Worm (Caenorhabditis elegans) whole organism, L1 larva: ENCODE measurements around the gene lmtr-3.
A peak's percentile ranks its signal among the peaks of the same experiment; 100 is the strongest.

Experiments
- alr-1 ChIP-seq: fragments of 200-800 bp; sonication (Bioruptor generic); optimal IDR thresholded peaks from 2 replicates; lab custom pipeline; 2018; ENCODE audit warnings: borderline replicate concordance, mild to moderate bottlenecking, missing genetic modification characterization, missing compliant biosample characterization
- ceh-63 ChIP-seq: fragments of 200-800 bp; sonication (Bioruptor generic); optimal IDR thresholded peaks from 2 replicates; lab custom pipeline; 2018; ENCODE audit warnings: mild to moderate bottlenecking, missing genetic modification characterization, missing compliant biosample characterization
- ces-1 ChIP-seq: fragments of 150-350 bp; optimal IDR thresholded peaks from 2 replicates; lab custom pipeline; 2014; ENCODE audit warnings: missing biosample characterization, missing genetic modification reagents, missing genetic modification characterization
- efl-1 ChIP-seq, 4 experiments: fragments of 150-350 bp; optimal IDR thresholded peaks in 3 of 4; peaks in 1 of 4; 1 replicate in 1 of 4; 2 replicates in 3 of 4; lab custom pipeline; 2014; ENCODE audit warnings: missing biosample characterization in 2 of 4, missing genetic modification characterization in 2 of 4, missing genetic modification reagents in 2 of 4
- egl-27 ChIP-seq, 2 experiments: fragments of 150-350 bp in 1 of 2; sonication (generic microtip); optimal IDR thresholded peaks; 3 replicates each; lab custom pipeline; 2017 to 2018; ENCODE audit warnings: missing biosample characterization in 2 of 2, missing genetic modification characterization in 2 of 2, missing genetic modification reagents in 2 of 2
- elt-3 ChIP-seq, 6 experiments: fragments of 150-350 bp in 1 of 6; sonication (generic microtip); optimal IDR thresholded peaks; 2 replicates each; lab custom pipeline; 2017 to 2018; ENCODE audit warnings: missing biosample characterization in 6 of 6, missing genetic modification characterization in 6 of 6, inconsistent platforms in 1 of 6
- ets-5 ChIP-seq: fragments of 200-800 bp; sonication (Bioruptor generic); IDR thresholded peaks from 2 replicates; pipeline ENCODE4 v1.3.6; 2022; ENCODE audit warnings: missing genetic modification characterization, missing compliant biosample characterization
- fkh-10 ChIP-seq: sonication (generic microtip); optimal IDR thresholded peaks from 2 replicates; lab custom pipeline; 2017; ENCODE audit warnings: missing biosample characterization, missing genetic modification reagents, missing genetic modification characterization
- fkh-8 ChIP-seq: sonication (generic microtip); optimal IDR thresholded peaks from 2 replicates; lab custom pipeline; 2016; ENCODE audit warnings: mild to moderate bottlenecking, missing genetic modification characterization, missing compliant biosample characterization
- hlh-4 ChIP-seq: sonication (generic microtip); optimal IDR thresholded peaks from 2 replicates; lab custom pipeline; 2016; ENCODE audit warnings: mild to moderate bottlenecking, missing genetic modification characterization, missing compliant biosample characterization
- irx-1 ChIP-seq: sonication (generic microtip); optimal IDR thresholded peaks from 2 replicates; lab custom pipeline; 2016; ENCODE audit warnings: missing genetic modification characterization, missing compliant biosample characterization
- lin-13 ChIP-seq: fragments of 150-350 bp; optimal IDR thresholded peaks from 2 replicates; lab custom pipeline; 2014; ENCODE audit warnings: missing biosample characterization, missing genetic modification reagents, missing genetic modification characterization
- lin-15B ChIP-seq: fragments of 150-350 bp; sonication (generic microtip); optimal IDR thresholded peaks from 3 replicates; lab custom pipeline; 2014; ENCODE audit warnings: missing biosample characterization, missing genetic modification characterization
- mdl-1 ChIP-seq, 2 experiments: fragments of 150-350 bp; optimal IDR thresholded peaks; 2 replicates each; lab custom pipeline; 2014 to 2017; ENCODE audit warnings: missing biosample characterization in 2 of 2, missing genetic modification characterization in 2 of 2, inconsistent platforms in 1 of 2
- nhr-12 ChIP-seq: sonication (generic microtip); optimal IDR thresholded peaks from 2 replicates; lab custom pipeline; 2017; ENCODE audit warnings: missing biosample characterization, missing genetic modification characterization
- nhr-19 ChIP-seq: fragments of 200-800 bp; sonication (Bioruptor generic); conservative IDR thresholded peaks from 2 replicates; pipeline ENCODE4 v1.3.6; 2022; ENCODE audit warnings: missing genetic modification characterization, missing compliant biosample characterization
- nhr-20 ChIP-seq: sonication (generic microtip); optimal IDR thresholded peaks from 2 replicates; lab custom pipeline; 2016; ENCODE audit warnings: mild to moderate bottlenecking, missing genetic modification characterization, missing compliant biosample characterization
- nhr-237 ChIP-seq: fragments of 150-350 bp; optimal IDR thresholded peaks from 2 replicates; lab custom pipeline; 2014; ENCODE audit warnings: missing biosample characterization, missing genetic modification characterization
- nhr-76 ChIP-seq: sonication (generic microtip); optimal IDR thresholded peaks from 2 replicates; lab custom pipeline; 2017; ENCODE audit warnings: missing biosample characterization, missing genetic modification characterization
- nhr-77 ChIP-seq: fragments of 150-350 bp; optimal IDR thresholded peaks from 2 replicates; lab custom pipeline; 2014; ENCODE audit warnings: missing biosample characterization, missing genetic modification characterization
- nhr-84 ChIP-seq: sonication (generic microtip); optimal IDR thresholded peaks from 2 replicates; lab custom pipeline; 2017; ENCODE audit warnings: missing biosample characterization, missing genetic modification characterization
- nhr-85 ChIP-seq: sonication (generic microtip); peaks from one replicate; lab custom pipeline; 2016; ENCODE audit warnings: missing genetic modification characterization, inconsistent platforms, missing compliant biosample characterization
- nhr-90 ChIP-seq: sonication (generic microtip); optimal IDR thresholded peaks from 2 replicates; lab custom pipeline; 2016; ENCODE audit warnings: mild to moderate bottlenecking, missing genetic modification characterization, missing compliant biosample characterization; ENCODE audit not compliant: poor library complexity
- pax-3 ChIP-seq: fragments of 200-800 bp; sonication (Bioruptor generic); optimal IDR thresholded peaks from 2 replicates; lab custom pipeline; 2018; ENCODE audit warnings: mild to moderate bottlenecking, missing genetic modification characterization, moderate library complexity, missing compliant biosample characterization
- rnt-1 ChIP-seq: sonication (generic microtip); optimal IDR thresholded peaks from 2 replicates; lab custom pipeline; 2016; ENCODE audit warnings: mild to moderate bottlenecking, missing genetic modification characterization, moderate library complexity, missing compliant biosample characterization
- snu-23 ChIP-seq: sonication (generic microtip); optimal IDR thresholded peaks from 2 replicates; lab custom pipeline; 2016; ENCODE audit warnings: missing genetic modification characterization, missing compliant biosample characterization
- sox-4 ChIP-seq: sonication (generic microtip); optimal IDR thresholded peaks from 2 replicates; lab custom pipeline; 2016; ENCODE audit warnings: missing genetic modification characterization, missing compliant biosample characterization
- swsn-7 ChIP-seq: sonication (generic microtip); optimal IDR thresholded peaks from 2 replicates; lab custom pipeline; 2016; ENCODE audit warnings: missing genetic modification characterization, missing compliant biosample characterization
- unc-130 ChIP-seq: fragments of 150-350 bp; optimal IDR thresholded peaks from 2 replicates; lab custom pipeline; 2017; ENCODE audit warnings: missing biosample characterization, missing genetic modification characterization, inconsistent platforms
- unc-98 ChIP-seq: fragments of 200-800 bp; sonication (Bioruptor generic); IDR thresholded peaks from 2 replicates; pipeline ENCODE4 v1.3.6; 2022; ENCODE audit warnings: missing genetic modification characterization, missing compliant biosample characterization
- ztf-11 ChIP-seq, 2 experiments: sonication (generic microtip); optimal IDR thresholded peaks; 2 replicates each; lab custom pipeline; 2016 to 2017; ENCODE audit warnings: missing genetic modification characterization in 2 of 2, missing biosample characterization in 1 of 2, missing compliant biosample characterization in 1 of 2

Gene lmtr-3

DNA sequence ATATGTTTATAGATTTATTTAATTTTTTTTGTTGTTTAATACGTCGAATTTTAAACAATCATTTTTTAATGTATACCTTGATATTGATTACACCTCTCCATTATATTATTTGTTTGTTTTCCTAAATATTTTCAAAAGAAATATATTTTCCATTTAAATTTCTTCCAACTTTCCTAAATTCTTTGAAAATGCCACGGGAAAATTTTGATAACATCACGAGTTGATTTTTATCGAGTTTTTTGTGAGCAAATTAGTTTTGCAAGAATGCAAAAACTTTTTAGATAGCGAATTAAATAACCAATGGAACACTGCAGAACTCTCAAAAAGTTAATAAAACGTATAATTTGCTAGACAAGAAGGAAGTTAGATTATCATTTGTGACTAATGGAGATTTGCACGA is 34.0 kb downstream of the lmtr-3 start, which contains the start of gene srg-42:
srg-42 (minus strand) TSS at position 101 of the 400 bp plus-strand sequence.
- no peak for TF ChIP-seq ces-1 (GFP tag; lab: Kevin White, UChicago)
- no peak for TF ChIP-seq fkh-8
- TF ChIP-seq nhr-19 (GFP tag; lab: Robert Waterston, UW): no peak
- no peak for TF ChIP-seq snu-23

DNA sequence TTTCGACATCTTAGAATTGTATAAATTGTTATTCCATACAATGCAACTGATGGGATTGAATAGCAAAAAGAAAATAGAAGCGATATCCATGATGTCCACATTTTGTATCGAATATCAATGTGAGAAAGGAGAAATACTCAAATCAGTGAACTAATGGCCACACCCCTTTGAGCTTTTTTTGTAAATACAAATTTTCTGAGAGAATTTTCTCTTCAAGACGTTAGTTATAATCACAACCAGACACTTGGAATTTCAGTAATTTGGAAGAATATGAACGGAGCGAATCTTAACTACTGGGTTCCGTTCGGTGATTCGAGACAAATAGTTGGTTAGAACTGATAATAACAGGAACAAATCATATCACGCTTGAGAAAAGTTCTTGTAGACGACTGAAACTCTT is 37.8 kb downstream of the lmtr-3 start, which contains the start of gene srg-41:
srg-41 (minus strand) TSS at position 101 of the 400 bp plus-strand sequence.
- TF ChIP-seq lin-13 (GFP tag; lab: Kevin White, UChicago) (no peak), nhr-76 (no peak), swsn-7 (tag; lab: Kevin White, UChicago) (no peak), nhr-85 (tag; lab: Kevin White, UChicago) (no peak), elt-3 (tag; optimal IDR thresholded peaks at IDR 0.05; lab: Kevin White, UChicago) (no peak), unc-130 (tag; lab: Kevin White, UChicago) (no peak), ceh-63 (no peak)

DNA sequence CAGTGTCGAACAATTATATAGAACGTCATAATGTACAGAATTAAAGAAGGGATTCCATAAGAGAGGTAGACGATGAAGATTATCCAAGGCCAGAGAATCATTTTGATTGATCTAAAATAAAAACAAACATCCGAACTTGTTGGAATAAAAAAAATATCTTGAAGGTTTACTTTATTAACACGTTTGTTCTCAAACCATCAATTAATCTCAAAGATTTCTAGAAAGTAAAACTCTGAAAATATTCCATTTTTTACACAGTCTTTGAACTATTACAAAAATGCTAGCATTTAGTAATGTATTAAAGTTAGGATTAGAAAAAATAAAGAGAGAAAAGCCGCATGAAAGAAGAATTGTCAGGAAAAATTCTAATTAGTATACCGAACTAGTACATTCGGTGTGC is 40.5 kb downstream of the lmtr-3 start, which contains the start of gene srg-40:
srg-40 (minus strand) TSS at position 101 of the 400 bp plus-strand sequence.
- TF ChIP-seq hlh-4: no peak
- TF ChIP-seq, all 84 proteins: peak for 0

- TF ChIP-seq fkh-10 (GFP tag; lab: Kevin White, UChicago) (peak; percentile 79), hlh-4 (no peak)
Measured at ce11 chrV:11167745-11168144, 43.8 kb downstream of the lmtr-3 start.

DNA sequence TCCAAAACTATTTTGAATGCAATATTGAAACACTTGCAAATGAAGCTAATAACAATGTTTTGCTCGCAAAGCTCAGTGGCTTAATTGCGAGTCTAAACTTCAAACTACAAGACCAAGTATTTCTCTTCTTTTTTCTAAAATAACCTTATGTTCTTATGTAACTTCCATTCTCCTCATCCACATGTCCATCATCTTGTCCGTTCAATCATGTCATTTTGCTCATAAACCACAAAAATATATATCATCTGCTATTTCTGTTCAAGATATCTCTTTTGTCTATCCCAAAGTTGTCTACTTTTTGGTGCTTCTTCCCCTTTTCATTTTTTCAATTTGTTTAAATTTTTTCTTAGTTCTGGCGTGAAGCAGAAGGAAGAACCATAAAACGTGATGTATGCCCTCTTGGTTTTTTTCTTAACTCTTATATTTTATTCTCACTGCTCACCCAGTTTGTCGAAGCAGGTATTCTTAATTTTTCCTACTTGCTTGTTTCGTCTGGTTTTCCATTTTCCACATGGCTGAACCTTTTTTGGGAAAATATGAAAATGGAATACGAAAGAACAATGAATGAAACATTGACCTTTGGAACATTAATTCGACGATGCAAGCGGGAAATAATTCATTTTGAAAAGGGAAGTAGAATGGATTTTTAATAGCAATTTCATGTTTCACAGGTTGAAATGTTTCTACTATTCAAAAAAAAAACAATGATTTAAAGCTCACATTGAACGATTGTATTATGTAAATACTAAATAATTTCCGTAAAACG is 46.8 kb downstream of the lmtr-3 start:
- no peak for TF ChIP-seq nhr-20
- no peak for TF ChIP-seq lin-15B (tag; lab: Kevin White, UChicago)
- TF ChIP-seq nhr-85 (tag; lab: Kevin White, UChicago): no peak
- no peak for TF ChIP-seq ztf-11 (tag; optimal IDR thresholded peaks at IDR 0.05; lab: Kevin White, UChicago)
- no peak for TF ChIP-seq nhr-12 (tag; lab: Kevin White, UChicago)
- TF ChIP-seq irx-1 (tag; lab: Kevin White, UChicago): no peak
- TF ChIP-seq unc-98: no peak
- no peak for TF ChIP-seq nhr-84
- TF ChIP-seq ces-1 (GFP tag; lab: Kevin White, UChicago): no peak
- no peak for TF ChIP-seq egl-27 (tag; optimal IDR thresholded peaks at IDR 0.05; lab: Kevin White, UChicago)
- no peak for TF ChIP-seq alr-1 (tag; lab: Kevin White, UChicago)
- no peak for TF ChIP-seq nhr-237 (tag; lab: Kevin White, UChicago)
- no peak for TF ChIP-seq sox-4 (tag; lab: Kevin White, UChicago)
- no peak for TF ChIP-seq nhr-90 (tag; lab: Kevin White, UChicago)
- no peak for TF ChIP-seq pax-3
- TF ChIP-seq mdl-1 (tag; optimal IDR thresholded peaks at IDR 0.05; lab: Kevin White, UChicago): no peak
- TF ChIP-seq ets-5 (GFP tag; lab: Robert Waterston, UW): no peak

- TF ChIP-seq fkh-10 (GFP tag; lab: Kevin White, UChicago) (peak; percentile 11), rnt-1 (tag; lab: Kevin White, UChicago) (peak; percentile 8), nhr-77 (no peak), efl-1 (optimal IDR thresholded peaks at IDR 0.05; lab: Kevin White, UChicago) (no peak), efl-1 (GFP tag; optimal IDR thresholded peaks at IDR 0.05 in 1 of 2; lab: Kevin White, UChicago) (peak in 1 of 2 experiments; percentile 92)
Measured at ce11 chrV:11171906-11172305, 47.9 kb downstream of the lmtr-3 start, which contains the start of gene T19C4.5. T19C4.5 (plus strand) TSS chrV:11172213.
